Fruit fly (Drosophila melanogaster): Measurements from ENCODE around the gene CG14907.

Gene CG14907

DNA sequence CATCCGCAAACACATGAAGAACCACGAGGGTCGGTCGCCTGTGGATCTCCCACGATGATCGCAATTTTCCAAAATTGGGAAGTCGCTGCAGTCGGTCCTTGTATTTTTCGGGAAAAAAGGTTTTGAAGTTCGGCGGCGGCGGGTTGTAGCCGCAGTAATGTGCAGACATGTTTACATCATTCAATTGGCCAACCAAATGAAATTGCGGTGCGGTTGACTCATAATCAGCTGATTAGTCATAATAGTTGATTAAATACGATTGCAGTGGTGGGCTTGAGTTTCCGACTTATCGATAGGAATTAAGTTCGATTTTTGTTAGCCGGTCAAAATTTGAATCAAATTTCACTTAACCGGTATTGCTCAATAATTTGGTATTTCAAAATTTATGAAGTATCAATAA is at the start of gene CG14907 (continued):
- TF ChIP-seq CG16813 (GFP tag; IDR thresholded peaks at IDR 0.05; ENCODE audit: partially characterized antibody): peak; percentile 53
- 0 out of 3 replicates have a peak, but pooled peaks have one; percentile 16 for TF ChIP-seq Dbx (GFP tag; IDR thresholded peaks at IDR 0.05)
- TF ChIP-seq Bgb (GFP tag; IDR thresholded peaks at IDR 0.05; ENCODE audit: partially characterized antibody): peak; percentile 71; the same call in 1 of the 2 replicates
- no peak for TF ChIP-seq CG10209 (GFP tag; optimal IDR thresholded peaks at IDR 0.05)
- TF ChIP-seq Nf-YA (GFP tag; IDR thresholded peaks at IDR 0.05): 0 out of 2 replicates have a peak, but pooled peaks have one; percentile 14
- TF ChIP-seq Nf-YC (tag; optimal IDR thresholded peaks at IDR 0.05): peak; percentile 42
- TF ChIP-seq PHDP (tag; optimal IDR thresholded peaks at IDR 0.05): peak; percentile 7
- peak; percentile 80 for TF ChIP-seq Med (GFP tag)
- TF ChIP-seq unc-4 (GFP tag; IDR thresholded peaks at IDR 0.05; ENCODE audit: partially characterized antibody): peak; percentile 70
- peak; percentile 30 for TF ChIP-seq sug (tag; optimal IDR thresholded peaks at IDR 0.05)
- peak; percentile 84 for TF ChIP-seq Dp (GFP tag; optimal IDR thresholded peaks at IDR 0.05)
- peak; percentile 68 for TF ChIP-seq MESR4 (GFP tag; optimal IDR thresholded peaks at IDR 0.05)
- TF ChIP-seq CG14710 (tag; optimal IDR thresholded peaks at IDR 0.05): peak; percentile 4
- TF ChIP-seq CG8281 (tag; optimal IDR thresholded peaks at IDR 0.05): no peak
- TF ChIP-seq trem (tag; optimal IDR thresholded peaks at IDR 0.05): peak; percentile 23
- peak; percentile 32 for TF ChIP-seq CG17802 (tag; optimal IDR thresholded peaks at IDR 0.05)
- TF ChIP-seq vnd (GFP tag; IDR thresholded peaks at IDR 0.05; ENCODE audit: partially characterized antibody): peak; percentile 34; the same call in 1 of the 3 replicates
- peak; percentile 55; the same call in 2 of the 3 replicates for TF ChIP-seq Doc3 (GFP tag; IDR thresholded peaks at IDR 0.05; ENCODE audit: partially characterized antibody)
- TF ChIP-seq inv (GFP tag; IDR thresholded peaks at IDR 0.05; ENCODE audit: partially characterized antibody): 0 out of 2 replicates have a peak, but pooled peaks have one; percentile 15
- peak; percentile 61 for TF ChIP-seq Scr (GFP tag; IDR thresholded peaks at IDR 0.05; ENCODE audit: partially characterized antibody)
- no peak for TF ChIP-seq CG9437 (GFP tag; optimal IDR thresholded peaks at IDR 0.05)
- TF ChIP-seq dm (GFP tag; optimal IDR thresholded peaks at IDR 0.05): peak; percentile 61
- TF ChIP-seq CrebB (tag; optimal IDR thresholded peaks at IDR 0.05): peak; percentile 20
- no peak for TF ChIP-seq CG15696 (tag; optimal IDR thresholded peaks at IDR 0.05)
- TF ChIP-seq CG6791 (GFP tag; IDR thresholded peaks at IDR 0.05; ENCODE audit: partially characterized antibody): peak; percentile 68; the same call in 2 of the 3 replicates
- peak; percentile 43; the same call in 2 of the 3 replicates for TF ChIP-seq knrl (GFP tag; IDR thresholded peaks at IDR 0.05; ENCODE audit: partially characterized antibody)
- no peak for TF ChIP-seq CG12744 (GFP tag; optimal IDR thresholded peaks at IDR 0.05)
- TF ChIP-seq Eip74EF (GFP tag; optimal IDR thresholded peaks at IDR 0.05): no peak
- 0 out of 2 replicates have a peak, but pooled peaks have one; percentile 20 for TF ChIP-seq vvl (GFP tag; IDR thresholded peaks at IDR 0.05)
- TF ChIP-seq CG15514 (GFP tag; optimal IDR thresholded peaks at IDR 0.05): peak; percentile 47
- no peak for TF ChIP-seq CG2678 (tag; optimal IDR thresholded peaks at IDR 0.05)
- TF ChIP-seq CG1603 (tag; optimal IDR thresholded peaks at IDR 0.05): peak; percentile 27
- no peak for TF ChIP-seq CG10267 (tag; optimal IDR thresholded peaks at IDR 0.05)
- TF ChIP-seq CG14860 (GFP tag; IDR thresholded peaks at IDR 0.05; ENCODE audit: partially characterized antibody): peak; percentile 20; the same call in 1 of the 3 replicates
- no peak for TF ChIP-seq CG14050 (GFP tag; IDR thresholded peaks at IDR 0.05)
- TF ChIP-seq stwl (tag; optimal IDR thresholded peaks at IDR 0.05): peak; percentile 53
- TF ChIP-seq toy (GFP tag; IDR thresholded peaks at IDR 0.05): no peak
- TF ChIP-seq cas (GFP tag; IDR thresholded peaks at IDR 0.05): no peak
- TF ChIP-seq Hr78 (GFP tag; optimal IDR thresholded peaks at IDR 0.05): no peak
- peak; percentile 46 for TF ChIP-seq Fer1 (GFP tag; optimal IDR thresholded peaks at IDR 0.05)
- no peak for TF ChIP-seq ttk (GFP tag; IDR thresholded peaks at IDR 0.05)
- peak; percentile 1 for TF ChIP-seq Side (GFP tag; optimal IDR thresholded peaks at IDR 0.05)
- peak; percentile 68 for TF ChIP-seq hbn (GFP tag; IDR thresholded peaks at IDR 0.05; ENCODE audit: partially characterized antibody)
- peak; percentile 40 for TF ChIP-seq exex (tag; optimal IDR thresholded peaks at IDR 0.05)
- no peak for TF ChIP-seq crc (GFP tag; optimal IDR thresholded peaks at IDR 0.05)
- no peak for TF ChIP-seq CG6654 (GFP tag; optimal IDR thresholded peaks at IDR 0.05)
- TF ChIP-seq CG32532 (GFP tag; IDR thresholded peaks at IDR 0.05): no peak

Data from whole organism, embryonic.